In genomic region chrX:2065073-2065472, dm6 we compare ENCODE assay signal across 1 fruit fly cellular context.
A peak's percentile ranks its signal among the peaks of the same experiment; 100 is the strongest.
TF ChIP-seq lines count a peak whose summit lies in the region.

CG4281 (minus strand) TSS chrX:2065142.

TF ChIP-seq in whole organism, embryonic, 481 proteins besides CTCF, POLR2A, EP300 and RAD21 (continued from another document):
- no peak for TF ChIP-seq chm (GFP tag; IDR thresholded peaks at IDR 0.05; lab: Robert Waterston, UW)
- TF ChIP-seq CG31365 (tag; optimal IDR thresholded peaks at IDR 0.05; lab: Kevin White, UChicago) = no peak
- no peak for TF ChIP-seq tx (GFP tag; optimal IDR thresholded peaks at IDR 0.05; lab: Kevin White, UChicago)
- no peak for TF ChIP-seq ssp (GFP tag; IDR thresholded peaks at IDR 0.05; lab: Robert Waterston, UW)
- TF ChIP-seq eve (GFP tag; optimal IDR thresholded peaks at IDR 0.05; lab: Kevin White, UChicago) = no peak
- TF ChIP-seq CG4707 (GFP tag; optimal IDR thresholded peaks at IDR 0.05; lab: Kevin White, UChicago) = no peak
- TF ChIP-seq CG14965 (GFP tag; optimal IDR thresholded peaks at IDR 0.05; lab: Kevin White, UChicago; ENCODE audit: borderline replicate concordance) = no peak
- no peak for TF ChIP-seq insv (GFP tag; optimal IDR thresholded peaks at IDR 0.05; lab: Kevin White, UChicago)
- no peak for TF ChIP-seq shn (GFP tag; optimal IDR thresholded peaks at IDR 0.05; lab: Kevin White, UChicago)
- TF ChIP-seq Neu2 (GFP tag; optimal IDR thresholded peaks at IDR 0.05; lab: Kevin White, UChicago; ENCODE audit: borderline replicate concordance) = no peak
- no peak for TF ChIP-seq CG6272 (GFP tag; IDR thresholded peaks at IDR 0.05; lab: Robert Waterston, UW)
- TF ChIP-seq trh (GFP tag; optimal IDR thresholded peaks at IDR 0.05; lab: Kevin White, UChicago) = no peak
- TF ChIP-seq CG7745 (tag; optimal IDR thresholded peaks at IDR 0.05; lab: Kevin White, UChicago) = no peak
- no peak for TF ChIP-seq Lim3 (GFP tag; IDR thresholded peaks at IDR 0.05; lab: Robert Waterston, UW)
- no peak for TF ChIP-seq gro (GFP tag; optimal IDR thresholded peaks at IDR 0.05; lab: Kevin White, UChicago)
- TF ChIP-seq CrebB (tag; optimal IDR thresholded peaks at IDR 0.05; lab: Kevin White, UChicago) = no peak
- no peak for TF ChIP-seq tio (GFP tag; optimal IDR thresholded peaks at IDR 0.05; lab: Kevin White, UChicago)
- no peak for TF ChIP-seq ken (GFP tag; IDR thresholded peaks at IDR 0.05; lab: Robert Waterston, UW)
- no peak for TF ChIP-seq dan (GFP tag; IDR thresholded peaks at IDR 0.05; lab: Robert Waterston, UW)
- TF ChIP-seq corto (GFP tag; optimal IDR thresholded peaks at IDR 0.05; lab: Kevin White, UChicago) = no peak
- no peak for TF ChIP-seq CG31224 (GFP tag; IDR thresholded peaks at IDR 0.05; lab: Robert Waterston, UW)
- peak; percentile 95 for TF ChIP-seq Scr (GFP tag; IDR thresholded peaks at IDR 0.05; lab: Robert Waterston, UW; ENCODE audit: partially characterized antibody)
- TF ChIP-seq CG8924 (tag; optimal IDR thresholded peaks at IDR 0.05; lab: Kevin White, UChicago) = no peak
- TF ChIP-seq Sry-δ (GFP tag; optimal IDR thresholded peaks at IDR 0.05; lab: Kevin White, UChicago) = peak; percentile 82
- TF ChIP-seq Eip74EF (GFP tag; optimal IDR thresholded peaks at IDR 0.05; lab: Kevin White, UChicago) = peak in 1 of 2 experiments; percentile 3
- TF ChIP-seq ash1 (GFP tag; optimal IDR thresholded peaks at IDR 0.05; lab: Kevin White, UChicago) = no peak
- TF ChIP-seq CG42726 (GFP tag; IDR thresholded peaks at IDR 0.05; lab: Robert Waterston, UW; ENCODE audit: partially characterized antibody) = peak; percentile 61; the same call in 1 of the 2 replicates
- TF ChIP-seq bsh (GFP tag; optimal IDR thresholded peaks at IDR 0.05; lab: Kevin White, UChicago) = no peak
- TF ChIP-seq stc (GFP tag; IDR thresholded peaks at IDR 0.05; lab: Robert Waterston, UW) = no peak
- no peak for TF ChIP-seq bigmax (GFP tag; optimal IDR thresholded peaks at IDR 0.05; lab: Kevin White, UChicago)
- TF ChIP-seq CG34224 (GFP tag; IDR thresholded peaks at IDR 0.05; lab: Robert Waterston, UW; ENCODE audit: partially characterized antibody) = peak; percentile 99
- no peak for TF ChIP-seq CG7271 (tag; optimal IDR thresholded peaks at IDR 0.05; lab: Kevin White, UChicago)
- TF ChIP-seq seq (GFP tag; IDR thresholded peaks at IDR 0.05; lab: Robert Waterston, UW) = no peak
- TF ChIP-seq cwo (GFP tag; optimal IDR thresholded peaks at IDR 0.05; lab: Kevin White, UChicago) = no peak
- TF ChIP-seq H15 (GFP tag; IDR thresholded peaks at IDR 0.05; lab: Robert Waterston, UW) = no peak
- TF ChIP-seq pum (GFP tag; optimal IDR thresholded peaks at IDR 0.05; lab: Kevin White, UChicago) = no peak
- peak; percentile 91 for TF ChIP-seq bbx (GFP tag; IDR thresholded peaks at IDR 0.05; lab: Robert Waterston, UW; ENCODE audit: partially characterized antibody)
- TF ChIP-seq CG7963 (GFP tag; IDR thresholded peaks at IDR 0.05; lab: Robert Waterston, UW; ENCODE audit: partially characterized antibody) = peak; percentile 87
- no peak for TF ChIP-seq Atf-2 (GFP tag; optimal IDR thresholded peaks at IDR 0.05; lab: Kevin White, UChicago)
- TF ChIP-seq Nf-YB (GFP tag; optimal IDR thresholded peaks at IDR 0.05; lab: Kevin White, UChicago) = no peak
